Worm (Caenorhabditis elegans) whole organism, L3 larva: ENCODE measurements around the gene acdh-6.
A peak's percentile ranks its signal among the peaks of the same experiment; 100 is the strongest.

Source experiments
- ZK546.5 ChIP-seq: sonication (generic microtip); optimal IDR thresholded peaks from 2 replicates; lab custom pipeline; 2017; ENCODE audit warnings: missing biosample characterization, missing genetic modification characterization
- aly-2 ChIP-seq: fragments of 150-350 bp; optimal IDR thresholded peaks from 2 replicates; lab custom pipeline; 2014; ENCODE audit warnings: missing biosample characterization, missing genetic modification characterization
- ama-1 ChIP-seq: fragments of 150-350 bp; optimal IDR thresholded peaks from 2 replicates; lab custom pipeline; 2018
- ceh-28 ChIP-seq: fragments of 150-350 bp; optimal IDR thresholded peaks from 2 replicates; lab custom pipeline; 2014; ENCODE audit warnings: missing biosample characterization, missing genetic modification reagents, missing genetic modification characterization
- ceh-82 ChIP-seq: fragments of 150-350 bp; optimal IDR thresholded peaks from 2 replicates; lab custom pipeline; 2014; ENCODE audit warnings: missing biosample characterization, missing genetic modification characterization
- ceh-9 ChIP-seq: sonication (generic microtip); optimal IDR thresholded peaks from 2 replicates; lab custom pipeline; 2018; ENCODE audit warnings: missing biosample characterization, missing genetic modification characterization
- daf-12 ChIP-seq: fragments of 150-350 bp; optimal IDR thresholded peaks from 2 replicates; lab custom pipeline; 2014; ENCODE audit warnings: missing biosample characterization, missing genetic modification reagents, missing genetic modification characterization
- egl-5 ChIP-seq: fragments of 150-350 bp; optimal IDR thresholded peaks from 2 replicates; lab custom pipeline; 2017; ENCODE audit warnings: missing biosample characterization, missing genetic modification reagents, missing genetic modification characterization, inconsistent platforms
- elt-2 ChIP-seq: sonication (generic microtip); optimal IDR thresholded peaks from 2 replicates; lab custom pipeline; 2016; ENCODE audit warnings: missing genetic modification reagents, mild to moderate bottlenecking, missing genetic modification characterization, missing compliant biosample characterization
- elt-3 ChIP-seq, 3 experiments: fragments of 150-350 bp in 1 of 3; sonication (generic microtip) in 2 of 3; optimal IDR thresholded peaks; 2 replicates in 2 of 3; 4 replicates in 1 of 3; lab custom pipeline; 2014 to 2017; ENCODE audit warnings: missing biosample characterization in 3 of 3, missing genetic modification characterization in 3 of 3
- fkh-10 ChIP-seq: sonication (generic microtip); optimal IDR thresholded peaks from 2 replicates; lab custom pipeline; 2017; ENCODE audit warnings: missing biosample characterization, missing genetic modification reagents, missing genetic modification characterization
- fkh-2 ChIP-seq: fragments of 150-350 bp; optimal IDR thresholded peaks from 2 replicates; lab custom pipeline; 2014; ENCODE audit warnings: missing biosample characterization, missing genetic modification reagents, missing genetic modification characterization
- hmg-11 ChIP-seq: sonication (generic microtip); optimal IDR thresholded peaks from 2 replicates; lab custom pipeline; 2016; ENCODE audit warnings: missing genetic modification characterization, missing compliant biosample characterization
- jun-1 ChIP-seq: fragments of 150-350 bp; optimal IDR thresholded peaks from 2 replicates; lab custom pipeline; 2014; ENCODE audit warnings: missing biosample characterization, missing genetic modification reagents, missing genetic modification characterization
- lin-39 ChIP-seq: fragments of 150-350 bp; optimal IDR thresholded peaks from 2 replicates; lab custom pipeline; 2018; ENCODE audit warnings: missing biosample characterization, missing genetic modification reagents, missing genetic modification characterization
- mdl-1 ChIP-seq: fragments of 150-350 bp; optimal IDR thresholded peaks from 2 replicates; lab custom pipeline; 2014; ENCODE audit warnings: missing biosample characterization, missing genetic modification characterization
- nfya-1 ChIP-seq: sonication (generic microtip); optimal IDR thresholded peaks from 2 replicates; lab custom pipeline; 2017; ENCODE audit warnings: missing genetic modification characterization, mild to moderate bottlenecking, missing compliant biosample characterization, antibody characterized with exemption, moderate library complexity; ENCODE audit not compliant: insufficient read depth
- nhr-11 ChIP-seq: fragments of 150-350 bp; optimal IDR thresholded peaks from 2 replicates; lab custom pipeline; 2014; ENCODE audit warnings: missing biosample characterization, missing genetic modification characterization
- nhr-25 ChIP-seq: sonication (generic microtip); optimal IDR thresholded peaks from 2 replicates; lab custom pipeline; 2017; ENCODE audit warnings: missing biosample characterization, missing genetic modification characterization
- nhr-43 ChIP-seq: sonication (generic microtip); optimal IDR thresholded peaks from 2 replicates; lab custom pipeline; 2016; ENCODE audit warnings: mild to moderate bottlenecking, missing genetic modification characterization, missing compliant biosample characterization; ENCODE audit not compliant: poor library complexity, severe bottlenecking
- nhr-67 ChIP-seq: fragments of 150-350 bp; optimal IDR thresholded peaks from 2 replicates; lab custom pipeline; 2014; ENCODE audit warnings: missing biosample characterization, missing genetic modification characterization
- nhr-76 ChIP-seq: fragments of 150-350 bp; sonication (generic microtip); optimal IDR thresholded peaks from 5 replicates; lab custom pipeline; 2014; ENCODE audit warnings: missing biosample characterization, missing genetic modification characterization
- nhr-77 ChIP-seq: fragments of 150-350 bp; optimal IDR thresholded peaks from 2 replicates; lab custom pipeline; 2014; ENCODE audit warnings: missing biosample characterization, missing genetic modification characterization
- pha-4 ChIP-seq: fragments of 150-350 bp; optimal IDR thresholded peaks from 2 replicates; lab custom pipeline; 2014; ENCODE audit warnings: missing biosample characterization, missing genetic modification reagents, missing genetic modification characterization
- sea-2 ChIP-seq: fragments of 150-350 bp; sonication (generic microtip); optimal IDR thresholded peaks from 4 replicates; lab custom pipeline; 2014; ENCODE audit warnings: missing biosample characterization, missing genetic modification reagents, missing genetic modification characterization
- skn-1 ChIP-seq: fragments of 150-350 bp; optimal IDR thresholded peaks from 2 replicates; lab custom pipeline; 2014; ENCODE audit warnings: missing biosample characterization, missing genetic modification characterization
- tbx-2 ChIP-seq: sonication (generic microtip); optimal IDR thresholded peaks from 2 replicates; lab custom pipeline; 2016; ENCODE audit warnings: mild to moderate bottlenecking, missing genetic modification characterization, missing compliant biosample characterization
- unc-62 ChIP-seq: fragments of 150-350 bp; sonication (generic microtip); optimal IDR thresholded peaks from 4 replicates; lab custom pipeline; 2014; ENCODE audit warnings: missing biosample characterization, missing genetic modification reagents, missing genetic modification characterization
- zag-1 ChIP-seq: fragments of 150-350 bp; optimal IDR thresholded peaks from 2 replicates; lab custom pipeline; 2014; ENCODE audit warnings: missing biosample characterization, missing genetic modification characterization
- ztf-11 ChIP-seq: fragments of 150-350 bp; optimal IDR thresholded peaks from 2 replicates; lab custom pipeline; 2014; ENCODE audit warnings: missing biosample characterization, missing genetic modification characterization

acdh-6 gene

ce11 chrIII:8560836-8561235 is at the start of gene acdh-6:
acdh-6 (plus strand) TSS chrIII:8561136.
- no peak for TF ChIP-seq jun-1 (tag; lab: Kevin White, UChicago)
- no peak for TF ChIP-seq nhr-43
- TF ChIP-seq ceh-9 (tag; lab: Kevin White, UChicago): no peak
- no peak for TF ChIP-seq fkh-10 (GFP tag; lab: Kevin White, UChicago)
- no peak for TF ChIP-seq zag-1 (tag; lab: Kevin White, UChicago)
- TF ChIP-seq unc-62 (GFP tag; lab: Kevin White, UChicago): no peak
- no peak for TF ChIP-seq egl-5 (tag; lab: Kevin White, UChicago)
- no peak for TF ChIP-seq ZK546.5 (tag; lab: Kevin White, UChicago)
- no peak for TF ChIP-seq pha-4
- TF ChIP-seq ceh-28: no peak
- no peak for TF ChIP-seq mdl-1 (tag; lab: Kevin White, UChicago)
- no peak for TF ChIP-seq skn-1 (tag; lab: Kevin White, UChicago)
- no peak for TF ChIP-seq ama-1
- no peak for TF ChIP-seq elt-3 (tag; optimal IDR thresholded peaks at IDR 0.05; lab: Kevin White, UChicago)
- TF ChIP-seq nhr-67 (tag; lab: Kevin White, UChicago): no peak
- no peak for TF ChIP-seq elt-2 (tag; lab: Kevin White, UChicago)
- TF ChIP-seq nhr-77: no peak
- TF ChIP-seq sea-2 (GFP tag; lab: Kevin White, UChicago): no peak
- TF ChIP-seq tbx-2: no peak
- TF ChIP-seq, all 47 proteins: peak for 0

- TF ChIP-seq zag-1 (tag; lab: Kevin White, UChicago): no peak
- TF ChIP-seq mdl-1 (tag; lab: Kevin White, UChicago): no peak
- no peak for TF ChIP-seq ceh-82 (tag; lab: Kevin White, UChicago)
- TF ChIP-seq tbx-2: no peak
- TF ChIP-seq daf-12 (tag; lab: Kevin White, UChicago): no peak
- TF ChIP-seq nhr-11 (tag; lab: Kevin White, UChicago): no peak
- TF ChIP-seq fkh-10 (GFP tag; lab: Kevin White, UChicago): peak; percentile 87
- no peak for TF ChIP-seq ztf-11 (tag; lab: Kevin White, UChicago)
- TF ChIP-seq lin-39 (tag; lab: Kevin White, UChicago): no peak
- TF ChIP-seq unc-62 (GFP tag; lab: Kevin White, UChicago): no peak
- no peak for TF ChIP-seq fkh-2 (tag; lab: Kevin White, UChicago)
- no peak for TF ChIP-seq nhr-25 (tag; lab: Kevin White, UChicago)
- no peak for TF ChIP-seq aly-2 (tag; lab: Kevin White, UChicago)
- peak; percentile 45 for TF ChIP-seq nfya-1 (tag; lab: Kevin White, UChicago)
Observed at ce11 chrIII:8511711-8512110, 49.2 kb upstream of the acdh-6 start.

DNA sequence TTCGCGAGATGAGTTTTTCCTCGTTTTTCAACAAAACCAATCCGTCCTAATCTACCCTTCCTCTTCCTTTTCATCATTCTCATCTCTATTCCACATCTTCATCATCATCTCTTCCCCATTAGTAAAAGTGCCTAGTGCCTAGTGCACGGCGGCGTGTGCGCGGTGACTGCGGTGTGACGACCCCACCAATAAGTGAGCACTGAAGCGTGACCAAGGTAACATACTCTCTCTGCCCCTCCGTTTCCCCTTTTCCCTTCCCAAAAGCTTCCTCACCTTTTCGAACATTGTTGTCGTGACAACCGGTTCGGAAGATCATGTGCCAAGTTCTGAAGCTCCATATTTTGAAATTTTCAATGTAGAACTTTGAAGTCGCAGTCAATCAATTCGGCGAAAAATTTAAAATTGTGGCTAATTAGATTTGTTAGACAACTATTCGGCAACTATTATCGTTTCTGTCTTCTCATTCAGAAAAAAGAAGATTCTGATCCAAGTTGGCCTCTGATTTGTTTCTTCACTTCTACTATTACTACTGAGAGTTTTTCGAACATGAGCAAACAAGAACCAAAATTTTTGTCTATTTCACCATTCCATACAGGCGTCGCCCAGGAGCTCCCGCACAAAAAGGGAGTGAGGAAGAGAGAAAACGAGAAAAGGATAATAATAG is 48.5 kb upstream of the acdh-6 start:
- TF ChIP-seq fkh-2 (tag; lab: Kevin White, UChicago) (no peak), skn-1 (tag; lab: Kevin White, UChicago) (no peak)
- TF ChIP-seq, all 47 proteins: peak for 0

- peak; percentile 25 for TF ChIP-seq aly-2 (tag; lab: Kevin White, UChicago)
- no peak for TF ChIP-seq ceh-82 (tag; lab: Kevin White, UChicago)
Observed at ce11 chrIII:8518990-8519389, 41.9 kb upstream of the acdh-6 start.

DNA sequence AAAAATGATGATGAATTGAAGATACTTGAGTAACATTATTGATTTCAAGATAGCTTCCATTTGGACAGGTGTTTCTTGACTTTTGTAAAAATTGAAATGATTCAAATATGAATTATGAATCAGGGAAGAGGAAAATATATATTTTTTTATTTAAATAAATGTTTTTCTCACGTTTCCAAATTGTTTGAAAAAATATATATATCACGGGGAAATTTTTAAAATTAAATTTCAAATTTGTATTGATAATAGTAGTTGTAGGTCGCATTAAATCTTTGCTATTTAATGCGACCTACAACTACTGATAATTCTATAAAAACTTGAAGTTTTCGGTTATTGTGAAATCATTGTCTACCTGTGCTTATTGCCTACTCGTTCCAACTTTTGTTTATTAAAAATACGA is 41.0 kb upstream of the acdh-6 start, which contains the start of gene ZC21.8:
Gene ZC21.8 (minus strand): TSS at position 101 of the 400 bp plus-strand sequence.
- TF ChIP-seq hmg-11 (tag; lab: Kevin White, UChicago): no peak
- no peak for TF ChIP-seq fkh-2 (tag; lab: Kevin White, UChicago)
- no peak for TF ChIP-seq sea-2 (GFP tag; lab: Kevin White, UChicago)
- TF ChIP-seq nhr-77: no peak
- no peak for TF ChIP-seq elt-3 (tag; optimal IDR thresholded peaks at IDR 0.05; lab: Kevin White, UChicago)
- no peak for TF ChIP-seq ZK546.5 (tag; lab: Kevin White, UChicago)
- TF ChIP-seq nhr-76 (tag; lab: Kevin White, UChicago): no peak

DNA sequence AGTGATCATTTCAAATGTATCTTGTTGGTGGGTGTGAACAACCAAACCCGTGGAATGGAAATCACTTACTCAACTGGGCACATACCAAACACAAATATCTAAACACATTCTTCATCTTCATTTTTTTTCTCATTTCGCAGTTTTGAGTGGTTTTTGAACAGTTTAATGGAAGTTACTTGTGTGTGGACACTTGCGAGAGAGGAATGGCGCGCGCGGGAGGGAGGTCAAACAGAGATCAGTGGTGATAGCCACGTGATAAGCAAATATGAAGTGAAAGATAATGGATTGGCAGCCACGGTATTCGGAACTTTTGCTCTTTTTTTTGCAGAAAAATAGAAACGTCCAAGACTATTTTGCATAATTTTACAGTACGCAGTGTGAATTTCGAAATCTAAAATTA is 40.3 kb upstream of the acdh-6 start:
- TF ChIP-seq ztf-11 (tag; lab: Kevin White, UChicago) (no peak), pha-4 (peak; percentile 76), elt-2 (tag; lab: Kevin White, UChicago) (no peak), ceh-28 (no peak), elt-3 (tag; optimal IDR thresholded peaks at IDR 0.05; lab: Kevin White, UChicago) (no peak)
